ENCODE assay signal across 5 worm cellular contexts in genomic region chrX:7140682-7141254, ce11.
A peak's percentile ranks its signal among the peaks of the same experiment; 100 is the strongest.
TF ChIP-seq lines count a peak whose summit lies in the region.

No protein-coding gene starts in this region.

TF ChIP-seq in whole organism, L1 larva, 84 proteins besides CTCF, POLR2A, EP300 and RAD21:
- TF ChIP-seq hpl-2 (GFP tag; optimal IDR thresholded peaks at IDR 0.05; lab: Kevin White, UChicago): no peak
- no peak for TF ChIP-seq fkh-10 (GFP tag; optimal IDR thresholded peaks at IDR 0.05; lab: Kevin White, UChicago)
- TF ChIP-seq elt-2 (tag; optimal IDR thresholded peaks at IDR 0.05; lab: Kevin White, UChicago): peak; percentile 8

TF ChIP-seq in whole organism, L2 larva, 48 proteins besides CTCF, POLR2A, EP300 and RAD21:
- TF ChIP-seq fos-1 (tag; optimal IDR thresholded peaks at IDR 0.05; lab: Kevin White, UChicago) (peak; percentile 3), lsy-2 (tag; optimal IDR thresholded peaks at IDR 0.05; lab: Kevin White, UChicago) (no peak), unc-62 (GFP tag; optimal IDR thresholded peaks at IDR 0.05; lab: Kevin White, UChicago) (no peak)

TF ChIP-seq in whole organism, L3 larva, 47 proteins besides CTCF, POLR2A, EP300 and RAD21:
- TF ChIP-seq elt-2 (tag; optimal IDR thresholded peaks at IDR 0.05; lab: Kevin White, UChicago) (peak; percentile 16), nfya-1 (tag; optimal IDR thresholded peaks at IDR 0.05; lab: Kevin White, UChicago; ENCODE audit: insufficient read depth) (no peak)

TF ChIP-seq in whole organism, late embryonic, 69 proteins besides CTCF, POLR2A, EP300 and RAD21:
- TF ChIP-seq pha-2 (tag; optimal IDR thresholded peaks at IDR 0.05; lab: Kevin White, UChicago) (no peak), elt-2 (tag; optimal IDR thresholded peaks at IDR 0.05; lab: Kevin White, UChicago) (peak; percentile 54), sox-4 (tag; optimal IDR thresholded peaks at IDR 0.05; lab: Kevin White, UChicago) (no peak), ceh-48 (tag; optimal IDR thresholded peaks at IDR 0.05; lab: Kevin White, UChicago) (no peak), ceh-6 (GFP tag; optimal IDR thresholded peaks at IDR 0.05; lab: Kevin White, UChicago) (no peak)

TF ChIP-seq in whole organism, young adult, 124 proteins besides CTCF, POLR2A, EP300 and RAD21:
- TF ChIP-seq lin-26 (GFP tag; IDR thresholded peaks at IDR 0.05; lab: Robert Waterston, UW) (no peak), bed-1 (GFP tag; IDR thresholded peaks at IDR 0.05; lab: Robert Waterston, UW) (0 out of 2 replicates have a peak, but pooled peaks have one; percentile 62)
TF ChIP-seq in whole organism, young adult: peak in this region for 1.
